Worm (Caenorhabditis elegans): Measurements from ENCODE around the gene F26G1.11.

F26G1.11 gene

ce11 chrII:4786181-4786580, 9.2 kb downstream of the F26G1.11 start, which contains the start of gene msp-3:
TSS of gene msp-3 (minus strand) at chrII:4786281.
- TF ChIP-seq F26F4.8 (GFP tag; conservative IDR thresholded peaks at IDR 0.05), result no peak
- no peak for TF ChIP-seq ceh-44 (GFP tag; IDR thresholded peaks at IDR 0.05)

ce11 chrII:4789835-4790343, 13.0 kb downstream of the F26G1.11 start, which contains the start of gene F26G1.15:
TSS of gene F26G1.15 (plus strand) at chrII:4790293.
- TF ChIP-seq unc-62 (GFP tag; optimal IDR thresholded peaks at IDR 0.05 in 1 of 2), result peak in 1 of 2 experiments; percentile 94
- no peak for TF ChIP-seq unc-62 (tag; optimal IDR thresholded peaks at IDR 0.05)
- peak; percentile 35 for TF ChIP-seq aha-1 (tag)
- TF ChIP-seq set-16 (GFP tag; IDR thresholded peaks at IDR 0.05), result no peak

- TF ChIP-seq ceh-62 (tag; optimal IDR thresholded peaks at IDR 0.05) (no peak), hlh-11 (tag; optimal IDR thresholded peaks at IDR 0.05) (no peak), T20F7.1 (GFP tag; optimal IDR thresholded peaks at IDR 0.05) (peak; percentile 79), hif-1 (tag; optimal IDR thresholded peaks at IDR 0.05) (no peak), daf-12 (tag; optimal IDR thresholded peaks at IDR 0.05) (no peak), mep-1 (tag; optimal IDR thresholded peaks at IDR 0.05) (no peak), zfp-3 (GFP tag; conservative IDR thresholded peaks at IDR 0.05) (no peak), Y105C5A.15 (GFP tag; IDR thresholded peaks at IDR 0.05) (no peak), F26F4.8 (GFP tag; conservative IDR thresholded peaks at IDR 0.05) (no peak), spr-1 (tag; optimal IDR thresholded peaks at IDR 0.05) (peak; percentile 88), Y48G9A.11 (GFP tag; IDR thresholded peaks at IDR 0.05) (peak; percentile 87), nhr-42 (GFP tag; IDR thresholded peaks at IDR 0.05) (no peak), spr-3 (GFP tag; optimal IDR thresholded peaks at IDR 0.05) (peak; percentile 91), rbr-2 (tag; optimal IDR thresholded peaks at IDR 0.05) (no peak)
These were observed 13.8 kb downstream of the F26G1.11 start for ce11 chrII:4790687-4791086.

- TF ChIP-seq dmd-6 (GFP tag; IDR thresholded peaks at IDR 0.05), result peak; percentile 59
- TF ChIP-seq lin-1 (GFP tag; IDR thresholded peaks at IDR 0.05), result no peak
- TF ChIP-seq zag-1 (tag; optimal IDR thresholded peaks at IDR 0.05), result no peak
- no peak for TF ChIP-seq R02D3.7 (tag; optimal IDR thresholded peaks at IDR 0.05)
- TF ChIP-seq daf-16 (GFP tag; optimal IDR thresholded peaks at IDR 0.05), result no peak
- no peak for TF ChIP-seq daf-16 (tag; optimal IDR thresholded peaks at IDR 0.05)
- TF ChIP-seq ceh-32 (tag; optimal IDR thresholded peaks at IDR 0.05; ENCODE audit: poor library complexity), result no peak
- TF ChIP-seq mdl-1 (tag; optimal IDR thresholded peaks at IDR 0.05), result no peak
- no peak for TF ChIP-seq ceh-62 (tag; optimal IDR thresholded peaks at IDR 0.05)
- TF ChIP-seq zfp-2 (tag; optimal IDR thresholded peaks at IDR 0.05), result no peak
- TF ChIP-seq ceh-28 (tag; optimal IDR thresholded peaks at IDR 0.05), result no peak
- peak; percentile 33 for TF ChIP-seq F49E8.2 (tag; optimal IDR thresholded peaks at IDR 0.05; ENCODE audit: borderline replicate concordance)
- TF ChIP-seq unc-130 (GFP tag; optimal IDR thresholded peaks at IDR 0.05), result peak; percentile 90
- peak; percentile 42 for TF ChIP-seq duxl-1 (tag; optimal IDR thresholded peaks at IDR 0.05; ENCODE audit: poor library complexity)
- TF ChIP-seq vab-7 (GFP tag; IDR thresholded peaks at IDR 0.05), result 0 out of 2 replicates have a peak, but pooled peaks have one; percentile 9
- TF ChIP-seq hlh-11 (tag; optimal IDR thresholded peaks at IDR 0.05), result no peak
- TF ChIP-seq lin-38 (GFP tag; IDR thresholded peaks at IDR 0.05), result peak; percentile 68
- no peak for TF ChIP-seq ama-1 (optimal IDR thresholded peaks at IDR 0.05)
- no peak for TF ChIP-seq F26F4.8 (GFP tag; conservative IDR thresholded peaks at IDR 0.05)
- TF ChIP-seq daf-19 (GFP tag; conservative IDR thresholded peaks at IDR 0.05), result no peak
- TF ChIP-seq nhr-6 (tag; optimal IDR thresholded peaks at IDR 0.05), result peak; percentile 30
- TF ChIP-seq T20F7.1 (GFP tag; optimal IDR thresholded peaks at IDR 0.05), result no peak
- TF ChIP-seq snpc-4 (tag; optimal IDR thresholded peaks at IDR 0.05), result no peak
- no peak for TF ChIP-seq ceh-82 (tag; optimal IDR thresholded peaks at IDR 0.05)
- no peak for TF ChIP-seq sdz-12 (GFP tag; optimal IDR thresholded peaks at IDR 0.05)
- TF ChIP-seq attf-4 (tag; optimal IDR thresholded peaks at IDR 0.05), result no peak
- TF ChIP-seq Y48G9A.11 (GFP tag; IDR thresholded peaks at IDR 0.05), result peak; percentile 91
- peak in 1 of 2 experiments; percentile 87 for TF ChIP-seq hif-1 (tag; optimal IDR thresholded peaks at IDR 0.05)
- TF ChIP-seq zip-2 (tag; optimal IDR thresholded peaks at IDR 0.05), result no peak
- no peak for TF ChIP-seq madf-5 (GFP tag; IDR thresholded peaks at IDR 0.05)
- TF ChIP-seq lin-13 (GFP tag; optimal IDR thresholded peaks at IDR 0.05), result no peak
- TF ChIP-seq zip-11 (GFP tag; IDR thresholded peaks at IDR 0.05), result no peak
- TF ChIP-seq daf-12 (tag; optimal IDR thresholded peaks at IDR 0.05), result no peak
- TF ChIP-seq php-3 (GFP tag; IDR thresholded peaks at IDR 0.05), result no peak
These were observed 14.3 kb downstream of the F26G1.11 start, which contains the start of gene F26G1.1 for ce11 chrII:4791272-4791671. TSS of gene F26G1.1 (plus strand) at chrII:4791618.

All from whole organism, L4 larva.